Fruit fly (Drosophila melanogaster): Measurements from ENCODE around the gene ND-13A.

Gene ND-13A

dm6 chr2L:5070797-5071579 is 29.1 kb downstream of the ND-13A start, which contains the start of gene RpL37A (continued):
- TF ChIP-seq CG6808 (GFP tag; optimal IDR thresholded peaks at IDR 0.05) (peak; percentile 56), eg (GFP tag; IDR thresholded peaks at IDR 0.05) (no peak; the same call in 2 of the 3 replicates), Met (GFP tag; optimal IDR thresholded peaks at IDR 0.05) (peak; percentile 68), CG9139 (GFP tag; optimal IDR thresholded peaks at IDR 0.05) (peak; percentile 70), dac (GFP tag; optimal IDR thresholded peaks at IDR 0.05) (no peak), Lpt (GFP tag; optimal IDR thresholded peaks at IDR 0.05) (no peak), Sox102F (GFP tag; optimal IDR thresholded peaks at IDR 0.05) (peak; percentile 75), CG10631 (GFP tag; optimal IDR thresholded peaks at IDR 0.05) (no peak), CG1621 (tag; optimal IDR thresholded peaks at IDR 0.05) (no peak), fd59A (GFP tag; optimal IDR thresholded peaks at IDR 0.05) (peak; percentile 33), cyc (GFP tag; optimal IDR thresholded peaks at IDR 0.05) (peak; percentile 71), lz (GFP tag; optimal IDR thresholded peaks at IDR 0.05) (peak; percentile 52), Sox15 (GFP tag; optimal IDR thresholded peaks at IDR 0.05) (no peak), esn (GFP tag; optimal IDR thresholded peaks at IDR 0.05) (peak; percentile 73), CG6163 (GFP tag; IDR thresholded peaks at IDR 0.05) (peak; percentile 85), Smox (GFP tag; optimal IDR thresholded peaks at IDR 0.05) (no peak), CG8319 (GFP tag; optimal IDR thresholded peaks at IDR 0.05) (peak; percentile 42), Sox14 (GFP tag; optimal IDR thresholded peaks at IDR 0.05) (peak; percentile 33), Ets21C (GFP tag; optimal IDR thresholded peaks at IDR 0.05) (no peak), CG6792 (GFP tag; optimal IDR thresholded peaks at IDR 0.05) (peak; percentile 49), svp (GFP tag) (no peak), CG11902 (GFP tag; optimal IDR thresholded peaks at IDR 0.05) (no peak), Hr4 (GFP tag; optimal IDR thresholded peaks at IDR 0.05) (no peak), CG4318 (GFP tag; optimal IDR thresholded peaks at IDR 0.05) (no peak), CG34406 (GFP tag; optimal IDR thresholded peaks at IDR 0.05) (peak; percentile 68), Blimp-1 (GFP tag; optimal IDR thresholded peaks at IDR 0.05) (peak; percentile 54), topi (GFP tag; optimal IDR thresholded peaks at IDR 0.05) (peak; percentile 82), OdsH (GFP tag; optimal IDR thresholded peaks at IDR 0.05) (peak; percentile 40), CG31627 (GFP tag; optimal IDR thresholded peaks at IDR 0.05) (peak; percentile 61), CG8632 (GFP tag; optimal IDR thresholded peaks at IDR 0.05) (peak; percentile 27), salr (GFP tag; optimal IDR thresholded peaks at IDR 0.05) (peak in 1 of 2 experiments; percentile 47), dsx (GFP tag; optimal IDR thresholded peaks at IDR 0.05; ENCODE audit: poor library complexity, severe bottlenecking) (no peak), CG11294 (GFP tag; IDR thresholded peaks at IDR 0.05) (peak; percentile 7; the same call in 1 of the 2 replicates)

DNA sequence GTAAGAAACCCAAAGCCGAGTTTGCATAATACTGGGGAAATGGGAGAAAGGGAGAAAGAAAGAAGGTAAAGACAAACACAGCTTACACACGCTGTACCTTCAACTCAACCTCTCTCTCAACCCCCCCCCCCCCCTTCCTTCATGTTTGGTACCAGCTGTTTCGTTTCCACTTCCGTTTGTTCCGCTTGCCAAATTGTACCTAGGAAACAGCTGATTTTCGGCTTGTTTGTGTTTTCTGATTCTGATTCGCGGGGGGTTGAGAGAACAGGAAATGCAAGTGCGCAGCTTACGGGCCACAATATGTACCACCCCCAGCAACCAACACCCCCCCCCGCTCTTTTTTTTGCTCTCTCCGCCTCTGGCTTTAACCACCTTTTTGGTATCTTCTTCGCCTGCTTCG is 36.2 kb downstream of the ND-13A start:
- TF ChIP-seq CG6792 (GFP tag; optimal IDR thresholded peaks at IDR 0.05) = no peak
- peak; percentile 80 for TF ChIP-seq CG6276 (GFP tag; optimal IDR thresholded peaks at IDR 0.05)
- peak; percentile 20 for TF ChIP-seq CG6854 (GFP tag; optimal IDR thresholded peaks at IDR 0.05)

- TF ChIP-seq CG8632 (GFP tag; optimal IDR thresholded peaks at IDR 0.05) = no peak
- no peak for TF ChIP-seq dac (GFP tag; optimal IDR thresholded peaks at IDR 0.05)
- no peak for TF ChIP-seq CG4318 (GFP tag; optimal IDR thresholded peaks at IDR 0.05)
- TF ChIP-seq lz (GFP tag; optimal IDR thresholded peaks at IDR 0.05) = no peak
- no peak for TF ChIP-seq CG6808 (GFP tag; optimal IDR thresholded peaks at IDR 0.05)
These were observed 37.2 kb downstream of the ND-13A start for dm6 chr2L:5062799-5063404.
